Fruit fly (Drosophila melanogaster) whole organism, embryonic: ENCODE results near the gene mRpS11.
A peak's percentile ranks its signal among the peaks of the same experiment; 100 is the strongest.

ENCODE experiments used
- ATbp ChIP-seq: fragments of 200-800 bp; sonication (Bioruptor generic); optimal IDR thresholded peaks from 2 replicates; lab custom pipeline; 2017; ENCODE audit warnings: missing biosample characterization, mild to moderate bottlenecking, missing genetic modification characterization, missing genetic modification reagents
- Aef1 ChIP-seq: fragments of 200-800 bp; sonication (Bioruptor generic); IDR thresholded peaks from 3 replicates; pipeline ENCODE4 v1.3.6; 2022; ENCODE audit warnings: missing biosample characterization, missing genetic modification characterization
- Antp ChIP-seq: fragments of 200-800 bp; sonication (Bioruptor generic); optimal IDR thresholded peaks from 3 replicates; lab custom pipeline; 2016; ENCODE audit warnings: missing biosample characterization, missing genetic modification characterization
- CG10462 ChIP-seq: fragments of 200-800 bp; sonication (Bioruptor generic); optimal IDR thresholded peaks from 2 replicates; lab custom pipeline; 2016; ENCODE audit warnings: missing biosample characterization, missing genetic modification characterization
- CG10979 ChIP-seq: fragments of 200-800 bp; sonication (Bioruptor generic); optimal IDR thresholded peaks from 2 replicates; lab custom pipeline; 2018; ENCODE audit warnings: missing biosample characterization, mild to moderate bottlenecking, missing genetic modification characterization, moderate library complexity
- CG11085 ChIP-seq: fragments of 200-800 bp; sonication (Bioruptor generic); IDR thresholded peaks from 2 replicates; pipeline ENCODE4 v1.3.6; 2022; ENCODE audit warnings: missing biosample characterization, missing genetic modification characterization
- CG11695 ChIP-seq: fragments of 200-800 bp; sonication (Bioruptor generic); IDR thresholded peaks from 3 replicates; pipeline ENCODE4 v1.3.6; 2022; ENCODE audit warnings: missing biosample characterization, missing genetic modification characterization
- CG12104 ChIP-seq: fragments of 200-800 bp; sonication (Bioruptor generic); optimal IDR thresholded peaks from 3 replicates; lab custom pipeline; 2016; ENCODE audit warnings: missing biosample characterization, missing genetic modification characterization
- CG12155 ChIP-seq: fragments of 200-800 bp; sonication (Bioruptor generic); optimal IDR thresholded peaks from 3 replicates; lab custom pipeline; 2016; ENCODE audit warnings: missing biosample characterization, missing genetic modification characterization
- CG12391 ChIP-seq: fragments of 200-800 bp; sonication (Bioruptor generic); optimal IDR thresholded peaks from 3 replicates; lab custom pipeline; 2018; ENCODE audit warnings: missing biosample characterization, mild to moderate bottlenecking, missing genetic modification characterization, moderate library complexity
- CG13894 ChIP-seq: fragments of 200-800 bp; sonication (Bioruptor generic); optimal IDR thresholded peaks from 3 replicates; lab custom pipeline; 2018; ENCODE audit warnings: missing biosample characterization, mild to moderate bottlenecking, missing genetic modification characterization, moderate library complexity
- CG14050 ChIP-seq: fragments of 200-800 bp; sonication (Bioruptor generic); IDR thresholded peaks from 3 replicates; pipeline ENCODE4 v1.3.6; 2022; ENCODE audit warnings: missing biosample characterization, missing genetic modification characterization
- CG1602 ChIP-seq: fragments of 200-800 bp; sonication (Bioruptor generic); optimal IDR thresholded peaks from 3 replicates; lab custom pipeline; 2016; ENCODE audit warnings: missing biosample characterization, missing genetic modification characterization
- CG18599 ChIP-seq: fragments of 200-800 bp; sonication (Bioruptor generic); optimal IDR thresholded peaks from 3 replicates; lab custom pipeline; 2017; ENCODE audit warnings: missing biosample characterization, missing genetic modification characterization, mild to moderate bottlenecking, moderate library complexity, missing genetic modification reagents
- CG2678 ChIP-seq: fragments of 200-800 bp; sonication (Bioruptor generic); optimal IDR thresholded peaks from 3 replicates; lab custom pipeline; 2019; ENCODE audit warnings: missing biosample characterization, mild to moderate bottlenecking, missing genetic modification characterization, moderate library complexity
- CG3281 ChIP-seq: fragments of 200-800 bp; sonication (Bioruptor generic); optimal IDR thresholded peaks from 3 replicates; lab custom pipeline; 2017; ENCODE audit warnings: missing biosample characterization, mild to moderate bottlenecking, missing genetic modification characterization
- CG3726 ChIP-seq: fragments of 200-800 bp; sonication (Bioruptor generic); IDR thresholded peaks from 3 replicates; pipeline ENCODE4, ENCODE4 v1.3.6; 2022; ENCODE audit warnings: missing biosample characterization, missing genetic modification characterization
- CG4404 ChIP-seq: fragments of 200-800 bp; sonication (Bioruptor generic); IDR thresholded peaks from 2 replicates; pipeline ENCODE4 v1.3.6; 2022; ENCODE audit warnings: missing biosample characterization, missing genetic modification characterization
- CG8089 ChIP-seq: fragments of 200-800 bp; sonication (Bioruptor generic); optimal IDR thresholded peaks from 3 replicates; lab custom pipeline; 2016; ENCODE audit warnings: missing biosample characterization, missing genetic modification characterization
- CG8765 ChIP-seq: fragments of 200-800 bp; sonication (Bioruptor generic); IDR thresholded peaks from 2 replicates; pipeline ENCODE4 v1.3.6; 2022; ENCODE audit warnings: missing biosample characterization, missing genetic modification characterization
- CG8924 ChIP-seq: fragments of 200-800 bp; optimal IDR thresholded peaks from 3 replicates; lab custom pipeline; 2019; ENCODE audit warnings: missing biosample characterization, mild to moderate bottlenecking, missing genetic modification characterization, moderate library complexity
- CG9215 ChIP-seq: fragments of 200-800 bp; sonication (Bioruptor generic); IDR thresholded peaks from 2 replicates; pipeline ENCODE4 v1.3.6; 2022; ENCODE audit warnings: missing biosample characterization, missing genetic modification characterization
- CG9437 ChIP-seq: fragments of 200-800 bp; sonication (Bioruptor generic); optimal IDR thresholded peaks from 2 replicates; lab custom pipeline; 2018; ENCODE audit warnings: missing biosample characterization, mild to moderate bottlenecking, missing genetic modification characterization
- D19A ChIP-seq: fragments of 200-800 bp; optimal IDR thresholded peaks from 3 replicates; lab custom pipeline; 2019; ENCODE audit warnings: missing biosample characterization, mild to moderate bottlenecking, missing genetic modification characterization, moderate library complexity
- D19B ChIP-seq: fragments of 200-800 bp; sonication (Bioruptor generic); optimal IDR thresholded peaks from 2 replicates; lab custom pipeline; 2017; ENCODE audit warnings: missing biosample characterization, mild to moderate bottlenecking, missing genetic modification characterization
- Dref ChIP-seq: fragments of 200-800 bp; sonication (Bioruptor generic); IDR thresholded peaks from 2 replicates; pipeline ENCODE4 v1.3.6; 2022; ENCODE audit warnings: missing biosample characterization, missing genetic modification characterization
- HLH4C ChIP-seq: fragments of 200-800 bp; sonication (Bioruptor generic); IDR thresholded peaks from 3 replicates; pipeline ENCODE4 v1.3.6; 2022; ENCODE audit warnings: missing biosample characterization, missing genetic modification characterization; ENCODE audit not compliant: partially characterized antibody
- HLH54F ChIP-seq: fragments of 200-800 bp; sonication (Bioruptor generic); optimal IDR thresholded peaks from 3 replicates; lab custom pipeline; 2016; ENCODE audit warnings: missing biosample characterization, missing genetic modification characterization
- Jarid2 ChIP-seq: fragments of 200-800 bp; sonication (Bioruptor generic); optimal IDR thresholded peaks from 3 replicates; lab custom pipeline; 2017; ENCODE audit warnings: mild to moderate bottlenecking, missing biosample characterization, missing genetic modification reagents, missing genetic modification characterization
- Lhr ChIP-seq: fragments of 200-800 bp; sonication (Bioruptor generic); optimal IDR thresholded peaks from 3 replicates; lab custom pipeline; 2017; ENCODE audit warnings: mild to moderate bottlenecking, missing biosample characterization, missing genetic modification reagents, missing genetic modification characterization
- Lim3 ChIP-seq: fragments of 200-800 bp; sonication (Bioruptor generic); IDR thresholded peaks from 2 replicates; pipeline ENCODE4 v1.3.6; 2022; ENCODE audit warnings: missing biosample characterization, missing genetic modification characterization
- Opbp ChIP-seq: fragments of 200-800 bp; sonication (Bioruptor generic); IDR thresholded peaks from 3 replicates; pipeline ENCODE4 v1.3.6; 2022; ENCODE audit warnings: missing biosample characterization, missing genetic modification characterization; ENCODE audit not compliant: partially characterized antibody
- PHDP ChIP-seq: fragments of 200-800 bp; sonication (Bioruptor generic); optimal IDR thresholded peaks from 3 replicates; lab custom pipeline; 2018; ENCODE audit warnings: missing biosample characterization, mild to moderate bottlenecking, missing genetic modification characterization, moderate library complexity
- ara ChIP-seq: fragments of 200-800 bp; sonication (Bioruptor generic); IDR thresholded peaks from 2 replicates; pipeline ENCODE4 v1.3.6; 2022; ENCODE audit warnings: missing biosample characterization, missing genetic modification characterization
- bsh ChIP-seq, 2 experiments: fragments of 200-800 bp; sonication (Bioruptor generic); optimal IDR thresholded peaks; 2 replicates each; lab custom pipeline; 2017 to 2018; ENCODE audit warnings: mild to moderate bottlenecking in 2 of 2, missing biosample characterization in 2 of 2, missing genetic modification characterization in 2 of 2, moderate library complexity in 1 of 2
- cg ChIP-seq: fragments of 200-800 bp; sonication (Bioruptor generic); optimal IDR thresholded peaks from 3 replicates; lab custom pipeline; 2019; ENCODE audit warnings: missing biosample characterization, mild to moderate bottlenecking, missing genetic modification characterization, moderate library complexity
- dysf ChIP-seq: fragments of 200-800 bp; sonication (Bioruptor generic); IDR thresholded peaks from 3 replicates; pipeline ENCODE4 v1.3.6; 2022; ENCODE audit warnings: missing biosample characterization, missing genetic modification characterization
- gsb-n ChIP-seq: fragments of 200-800 bp; sonication (Bioruptor generic); optimal IDR thresholded peaks from 3 replicates; lab custom pipeline; 2018; ENCODE audit warnings: missing biosample characterization, mild to moderate bottlenecking, missing genetic modification characterization
- h ChIP-seq: fragments of >200 bp; optimal IDR thresholded peaks from 2 replicates; lab custom pipeline; 2017
- ham ChIP-seq: fragments of 200-800 bp; sonication (Bioruptor generic); IDR thresholded peaks from 2 replicates; pipeline ENCODE4 v1.3.6; 2022; ENCODE audit warnings: missing biosample characterization, missing genetic modification characterization
- knrl ChIP-seq: fragments of 200-800 bp; sonication (Bioruptor generic); IDR thresholded peaks from 3 replicates; pipeline ENCODE4 v1.3.6; 2022; ENCODE audit warnings: missing biosample characterization, missing genetic modification characterization; ENCODE audit not compliant: partially characterized antibody
- lov ChIP-seq, 2 experiments: fragments of 200-800 bp in 1 of 2; fragments of >200 bp in 1 of 2; sonication (Bioruptor generic) in 1 of 2; IDR thresholded peaks in 1 of 2; optimal IDR thresholded peaks in 1 of 2; 2 replicates in 1 of 2; 3 replicates in 1 of 2; pipeline versions ENCODE4 v1.3.6 to Lab custom; 2017 to 2022; ENCODE audit warnings: missing biosample characterization in 1 of 2, missing genetic modification characterization in 1 of 2
- phol ChIP-seq: fragments of 200-800 bp; sonication (Bioruptor generic); optimal IDR thresholded peaks from 3 replicates; lab custom pipeline; 2018; ENCODE audit warnings: missing biosample characterization, mild to moderate bottlenecking, missing genetic modification characterization, moderate library complexity
- ranshi ChIP-seq: fragments of 200-800 bp; sonication (Bioruptor generic); IDR thresholded peaks from 2 replicates; pipeline ENCODE4 v1.3.6; 2022; ENCODE audit warnings: missing biosample characterization, missing genetic modification characterization
- repo ChIP-seq: fragments of 200-800 bp; sonication (Bioruptor generic); optimal IDR thresholded peaks from 2 replicates; lab custom pipeline; 2016; ENCODE audit warnings: missing biosample characterization, missing genetic modification characterization
- run ChIP-seq: fragments of 200-800 bp; sonication (Bioruptor generic); optimal IDR thresholded peaks from 3 replicates; lab custom pipeline; 2018; ENCODE audit warnings: missing biosample characterization, mild to moderate bottlenecking, missing genetic modification characterization
- schlank ChIP-seq: fragments of 200-800 bp; sonication (Bioruptor generic); optimal IDR thresholded peaks from 2 replicates; lab custom pipeline; 2018; ENCODE audit warnings: missing biosample characterization, mild to moderate bottlenecking, missing genetic modification characterization
- scrt ChIP-seq: fragments of 200-800 bp; sonication (Bioruptor generic); optimal IDR thresholded peaks from 2 replicates; lab custom pipeline; 2018; ENCODE audit warnings: missing biosample characterization, mild to moderate bottlenecking, missing genetic modification characterization, moderate library complexity
- sqz ChIP-seq: fragments of 200-800 bp; sonication (Bioruptor generic); optimal IDR thresholded peaks from 3 replicates; lab custom pipeline; 2018; ENCODE audit warnings: missing biosample characterization, mild to moderate bottlenecking, missing genetic modification characterization
- usp ChIP-seq: fragments of >200 bp; optimal IDR thresholded peaks from 2 replicates; lab custom pipeline; 2017; ENCODE audit warnings: missing biosample characterization, missing genetic modification characterization
- vvl ChIP-seq: fragments of 200-800 bp; sonication (Bioruptor generic); IDR thresholded peaks from 2 replicates; pipeline ENCODE4 v1.3.6; 2022; ENCODE audit warnings: missing biosample characterization, missing genetic modification characterization

Gene mRpS11

dm6 chr3R:17060244-17060664 lies 12.3 kb upstream of the mRpS11 start (continued):
- TF ChIP-seq Jarid2 (peak; percentile 16), cg (GFP tag; lab: Kevin White, UChicago) (no peak), Lhr (GFP tag; lab: Kevin White, UChicago) (no peak), CG8765 (GFP tag; lab: Robert Waterston, UW) (no peak), gsb-n (tag; lab: Kevin White, UChicago) (peak; percentile 32), CG9215 (GFP tag; lab: Robert Waterston, UW) (0 out of 2 replicates have a peak, but pooled peaks have one; percentile 17), phol (peak; percentile 66), ham (no peak), lov (optimal IDR thresholded peaks at IDR 0.05; lab: Kevin White, UChicago) (no peak), lov (GFP tag; IDR thresholded peaks at IDR 0.05; lab: Robert Waterston, UW) (no peak), CG8089 (GFP tag; lab: Kevin White, UChicago) (no peak), CG12155 (GFP tag; lab: Kevin White, UChicago) (peak; percentile 31), sqz (GFP tag; lab: Kevin White, UChicago) (no peak), CG3726 (GFP tag; lab: Robert Waterston, UW) (0 out of 3 replicates have a peak, but pooled peaks have one; percentile 33), knrl (GFP tag; lab: Robert Waterston, UW) (no peak), ara (GFP tag; lab: Robert Waterston, UW) (no peak), CG9437 (GFP tag; lab: Kevin White, UChicago) (peak; percentile 54), HLH4C (GFP tag; lab: Robert Waterston, UW) (no peak), bsh (GFP tag; optimal IDR thresholded peaks at IDR 0.05; lab: Kevin White, UChicago) (peak; percentile 49 to 53), CG10979 (peak; percentile 58), CG14050 (GFP tag; lab: Robert Waterston, UW) (no peak), run (tag; lab: Kevin White, UChicago) (no peak), CG2678 (tag; lab: Kevin White, UChicago) (peak; percentile 72), dysf (no peak), D19A (peak; percentile 33), Antp (peak; percentile 26), CG11695 (GFP tag; lab: Robert Waterston, UW) (no peak), scrt (GFP tag; lab: Kevin White, UChicago) (peak; percentile 3), ranshi (GFP tag; lab: Robert Waterston, UW) (peak; percentile 24; the same call in 1 of the 2 replicates), Dref (no peak), CG12104 (GFP tag; lab: Kevin White, UChicago) (peak; percentile 56), CG12391 (tag; lab: Kevin White, UChicago) (peak; percentile 62), Aef1 (peak; percentile 17; the same call in 1 of the 3 replicates), ATbp (GFP tag; lab: Kevin White, UChicago) (peak; percentile 11), CG3281 (GFP tag; lab: Kevin White, UChicago) (peak; percentile 55), PHDP (tag; lab: Kevin White, UChicago) (peak; percentile 43), D19B (GFP tag; lab: Kevin White, UChicago) (no peak), usp (GFP tag; lab: Kevin White, UChicago) (no peak), CG13894 (tag; lab: Kevin White, UChicago) (no peak), h (lab: Kevin White, UChicago) (no peak), repo (GFP tag; lab: Kevin White, UChicago) (no peak), HLH54F (peak; percentile 31), CG4404 (peak; percentile 32; the same call in 1 of the 2 replicates), CG10462 (GFP tag; lab: Kevin White, UChicago) (peak; percentile 17), CG1602 (GFP tag; lab: Kevin White, UChicago) (peak; percentile 13), CG8924 (peak; percentile 44), CG18599 (GFP tag; lab: Kevin White, UChicago) (peak; percentile 57), Lim3 (GFP tag; lab: Robert Waterston, UW) (no peak), CG11085 (GFP tag; lab: Robert Waterston, UW) (no peak), Opbp (GFP tag; lab: Robert Waterston, UW) (no peak), schlank (no peak), vvl (GFP tag; lab: Robert Waterston, UW) (no peak)
